Fruit fly (Drosophila melanogaster) whole organism, prepupa: ENCODE measurements around the gene eIF4H2.

Source experiments
- CG10631 ChIP-seq: fragments of 200-800 bp; sonication (Bioruptor generic); optimal IDR thresholded peaks from 2 replicates; lab custom pipeline; 2016; ENCODE audit warnings: missing biosample characterization, missing genetic modification characterization
- CG10669 ChIP-seq: fragments of 200-800 bp; sonication (Bioruptor generic); optimal IDR thresholded peaks from 3 replicates; lab custom pipeline; 2018; ENCODE audit warnings: missing biosample characterization, mild to moderate bottlenecking, missing genetic modification characterization, moderate library complexity
- CG11294 ChIP-seq: fragments of 200-800 bp; sonication (Bioruptor generic); IDR thresholded peaks from 2 replicates; pipeline ENCODE4 v1.3.6; 2022; ENCODE audit warnings: missing biosample characterization, missing genetic modification characterization
- CG11902 ChIP-seq: fragments of 200-800 bp; sonication (Bioruptor generic); optimal IDR thresholded peaks from 3 replicates; lab custom pipeline; 2016; ENCODE audit warnings: missing biosample characterization, missing genetic modification characterization
- CG15336 ChIP-seq: fragments of 200-800 bp; sonication (Bioruptor generic); IDR thresholded peaks from 2 replicates; pipeline ENCODE4 v1.3.6; 2022; ENCODE audit warnings: missing biosample characterization, missing genetic modification characterization
- CG1621 ChIP-seq: fragments of 200-800 bp; sonication (Bioruptor generic); optimal IDR thresholded peaks from 3 replicates; lab custom pipeline; 2018; ENCODE audit warnings: missing biosample characterization, mild to moderate bottlenecking, missing genetic modification characterization
- CG16779 ChIP-seq: fragments of 200-800 bp; sonication (Bioruptor generic); optimal IDR thresholded peaks from 3 replicates; lab custom pipeline; 2017; ENCODE audit warnings: missing biosample characterization, mild to moderate bottlenecking, missing genetic modification characterization
- CG3032 ChIP-seq: fragments of 200-800 bp; optimal IDR thresholded peaks from 2 replicates; lab custom pipeline; 2019; ENCODE audit warnings: missing biosample characterization, mild to moderate bottlenecking, missing genetic modification characterization, moderate library complexity
- CG31627 ChIP-seq: fragments of 200-800 bp; sonication (Bioruptor generic); optimal IDR thresholded peaks from 3 replicates; lab custom pipeline; 2016; ENCODE audit warnings: missing biosample characterization, missing genetic modification characterization
- CG32006 ChIP-seq: fragments of 200-800 bp; sonication (Bioruptor generic); optimal IDR thresholded peaks from 3 replicates; lab custom pipeline; 2017; ENCODE audit warnings: missing biosample characterization, mild to moderate bottlenecking, missing genetic modification characterization
- CG3919 ChIP-seq: fragments of 200-800 bp; sonication (Bioruptor generic); optimal IDR thresholded peaks from 3 replicates; lab custom pipeline; 2016; ENCODE audit warnings: missing biosample characterization, missing genetic modification characterization
- CG6163 ChIP-seq: fragments of 200-800 bp; sonication (Bioruptor generic); IDR thresholded peaks from 3 replicates; pipeline ENCODE4 v1.3.6; 2022; ENCODE audit warnings: missing biosample characterization, missing genetic modification characterization
- CG6276 ChIP-seq: fragments of 200-800 bp; sonication (Bioruptor generic); optimal IDR thresholded peaks from 2 replicates; lab custom pipeline; 2017; ENCODE audit warnings: missing biosample characterization, mild to moderate bottlenecking, missing genetic modification characterization
- CG6792 ChIP-seq: fragments of 200-800 bp; sonication (Bioruptor generic); optimal IDR thresholded peaks from 3 replicates; lab custom pipeline; 2016; ENCODE audit warnings: missing biosample characterization, missing genetic modification characterization
- CG6808 ChIP-seq: fragments of 200-800 bp; sonication (Bioruptor generic); optimal IDR thresholded peaks from 3 replicates; lab custom pipeline; 2017; ENCODE audit warnings: missing biosample characterization, missing genetic modification characterization, mild to moderate bottlenecking, moderate library complexity, missing genetic modification reagents
- CG6854 ChIP-seq: fragments of 200-800 bp; sonication (Bioruptor generic); optimal IDR thresholded peaks from 2 replicates; lab custom pipeline; 2017; ENCODE audit warnings: missing biosample characterization, mild to moderate bottlenecking, missing genetic modification characterization
- CG7368 ChIP-seq: fragments of 200-800 bp; sonication (Bioruptor generic); optimal IDR thresholded peaks from 3 replicates; lab custom pipeline; 2016; ENCODE audit warnings: missing biosample characterization, missing genetic modification characterization
- CG8119 ChIP-seq: fragments of 200-800 bp; sonication (Bioruptor generic); IDR thresholded peaks from 3 replicates; pipeline ENCODE4 v1.3.6; 2022; ENCODE audit warnings: missing biosample characterization, missing genetic modification characterization
- CG8632 ChIP-seq: fragments of 200-800 bp; sonication (Bioruptor generic); optimal IDR thresholded peaks from 3 replicates; lab custom pipeline; 2016; ENCODE audit warnings: missing biosample characterization, missing genetic modification characterization
- CG9139 ChIP-seq: fragments of 200-800 bp; sonication (Bioruptor generic); optimal IDR thresholded peaks from 3 replicates; lab custom pipeline; 2017; ENCODE audit warnings: missing biosample characterization, mild to moderate bottlenecking, missing genetic modification characterization
- Eip78C ChIP-seq: fragments of 200-800 bp; sonication (Bioruptor generic); peaks from one replicate; lab custom pipeline; 2016; ENCODE audit warnings: missing biosample characterization, missing genetic modification characterization
- Ets21C ChIP-seq: fragments of 200-800 bp; sonication (Bioruptor generic); optimal IDR thresholded peaks from 3 replicates; lab custom pipeline; 2016; ENCODE audit warnings: missing biosample characterization, missing genetic modification characterization
- Ets96B ChIP-seq: fragments of 200-800 bp; optimal IDR thresholded peaks from 2 replicates; lab custom pipeline; 2019; ENCODE audit warnings: missing biosample characterization, mild to moderate bottlenecking, missing genetic modification characterization, moderate library complexity
- Gug ChIP-seq: fragments of 200-800 bp; sonication (Bioruptor generic); IDR thresholded peaks from 2 replicates; pipeline ENCODE4 v1.3.6; 2022; ENCODE audit warnings: missing biosample characterization, missing genetic modification characterization
- Hr38 ChIP-seq: sonication (Bioruptor generic); optimal IDR thresholded peaks from 2 replicates; lab custom pipeline; 2016; ENCODE audit warnings: missing biosample characterization, missing genetic modification characterization
- Hr39 ChIP-seq: fragments of 200-800 bp; sonication (Bioruptor generic); optimal IDR thresholded peaks from 2 replicates; lab custom pipeline; 2016; ENCODE audit warnings: missing biosample characterization, missing genetic modification characterization
- Hr4 ChIP-seq: fragments of 200-800 bp; sonication (Bioruptor generic); optimal IDR thresholded peaks from 3 replicates; lab custom pipeline; 2016; ENCODE audit warnings: missing biosample characterization, missing genetic modification characterization
- Lpt ChIP-seq: fragments of 200-800 bp; sonication (Bioruptor generic); optimal IDR thresholded peaks from 3 replicates; lab custom pipeline; 2016; ENCODE audit warnings: missing biosample characterization, missing genetic modification characterization
- Sox15 ChIP-seq: fragments of 200-800 bp; sonication (Bioruptor generic); optimal IDR thresholded peaks from 3 replicates; lab custom pipeline; 2016; ENCODE audit warnings: missing biosample characterization, missing genetic modification characterization
- acj6 ChIP-seq: fragments of 200-800 bp; sonication (Bioruptor generic); optimal IDR thresholded peaks from 3 replicates; lab custom pipeline; 2016; ENCODE audit warnings: missing biosample characterization, missing genetic modification characterization
- dsx ChIP-seq: fragments of 200-800 bp; optimal IDR thresholded peaks from 3 replicates; lab custom pipeline; 2019; ENCODE audit warnings: missing biosample characterization, mild to moderate bottlenecking, missing genetic modification characterization, moderate library complexity; ENCODE audit not compliant: poor library complexity, severe bottlenecking
- eg ChIP-seq: fragments of 200-800 bp; sonication (Bioruptor generic); IDR thresholded peaks from 3 replicates; pipeline ENCODE4 v1.3.6; 2022; ENCODE audit warnings: missing biosample characterization, missing genetic modification characterization
- esn ChIP-seq: fragments of 200-800 bp; sonication (Bioruptor generic); optimal IDR thresholded peaks from 2 replicates; lab custom pipeline; 2016; ENCODE audit warnings: missing biosample characterization, mild to moderate bottlenecking, missing genetic modification characterization, moderate library complexity
- fd59A ChIP-seq: fragments of 200-800 bp; sonication (Bioruptor generic); optimal IDR thresholded peaks from 2 replicates; lab custom pipeline; 2017; ENCODE audit warnings: missing biosample characterization, mild to moderate bottlenecking, missing genetic modification characterization, missing genetic modification reagents
- fkh ChIP-seq: fragments of 200-800 bp; sonication (Bioruptor generic); optimal IDR thresholded peaks from 3 replicates; lab custom pipeline; 2017; ENCODE audit warnings: missing biosample characterization, mild to moderate bottlenecking, missing genetic modification characterization, moderate library complexity
- lz ChIP-seq: fragments of 200-800 bp; sonication (Bioruptor generic); optimal IDR thresholded peaks from 3 replicates; lab custom pipeline; 2016; ENCODE audit warnings: missing biosample characterization, missing genetic modification characterization
- net ChIP-seq: fragments of 200-800 bp; sonication (Bioruptor generic); optimal IDR thresholded peaks from 3 replicates; lab custom pipeline; 2016; ENCODE audit warnings: missing biosample characterization, missing genetic modification characterization
- pdm3 ChIP-seq: fragments of 200-800 bp; sonication (Bioruptor generic); optimal IDR thresholded peaks from 3 replicates; lab custom pipeline; 2016; ENCODE audit warnings: missing biosample characterization, missing genetic modification characterization
- salr ChIP-seq, 2 experiments: fragments of 200-800 bp; sonication (Bioruptor generic); optimal IDR thresholded peaks; 3 replicates each; lab custom pipeline; 2016 to 2018; ENCODE audit warnings: missing biosample characterization in 2 of 2, missing genetic modification characterization in 2 of 2, mild to moderate bottlenecking in 1 of 2
- spab ChIP-seq: fragments of 200-800 bp; sonication (Bioruptor generic); optimal IDR thresholded peaks from 2 replicates; lab custom pipeline; 2017; ENCODE audit warnings: missing biosample characterization, mild to moderate bottlenecking, missing genetic modification characterization, missing genetic modification reagents
- svp ChIP-seq: fragments of 200-800 bp; sonication (Bioruptor generic); peaks from one replicate; lab custom pipeline; 2016; ENCODE audit warnings: missing biosample characterization, missing genetic modification characterization
- topi ChIP-seq: fragments of 200-800 bp; sonication (Bioruptor generic); optimal IDR thresholded peaks from 3 replicates; lab custom pipeline; 2016; ENCODE audit warnings: missing biosample characterization, missing genetic modification characterization
- vri ChIP-seq: fragments of 200-800 bp; sonication (Bioruptor generic); optimal IDR thresholded peaks from 3 replicates; lab custom pipeline; 2016; ENCODE audit warnings: missing biosample characterization, mild to moderate bottlenecking, missing genetic modification characterization

Gene eIF4H2

DNA sequence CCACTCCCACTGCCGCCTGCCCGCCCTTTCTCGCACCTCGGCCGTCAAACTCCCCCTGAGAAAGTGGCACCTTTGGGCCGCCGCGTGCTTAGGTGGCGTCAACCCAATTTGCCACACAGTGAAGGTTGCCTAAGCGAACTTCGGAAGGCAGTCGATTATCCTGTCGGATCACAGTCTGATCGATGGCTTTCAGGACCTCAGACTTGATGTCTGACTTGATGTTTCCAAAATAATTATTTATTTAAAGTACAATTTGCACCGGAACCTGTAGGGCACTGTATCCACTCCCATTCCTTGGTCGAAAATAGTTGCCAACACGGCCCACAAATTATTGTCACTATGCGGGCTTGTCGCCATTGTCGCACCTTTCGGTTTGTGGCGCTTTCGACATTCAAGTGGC, 11.5 kb upstream of the eIF4H2 start:
- TF ChIP-seq CG8119 (GFP tag; lab: Robert Waterston, UW): 0 out of 3 replicates have a peak, but pooled peaks have one; percentile 22
- TF ChIP-seq Hr38 (GFP tag; lab: Kevin White, UChicago): no peak
- TF ChIP-seq CG11294 (GFP tag; lab: Robert Waterston, UW): peak; percentile 14; the same call in 1 of the 2 replicates
- peak; percentile 58 for TF ChIP-seq Hr4 (GFP tag; lab: Kevin White, UChicago)
- peak; percentile 60 for TF ChIP-seq CG15336
- no peak for TF ChIP-seq lz (GFP tag; lab: Kevin White, UChicago)
- peak in 1 of 2 experiments; percentile 8 for TF ChIP-seq salr (GFP tag; optimal IDR thresholded peaks at IDR 0.05; lab: Kevin White, UChicago)
- peak; percentile 57; the same call in 1 of the 3 replicates for TF ChIP-seq CG6163 (GFP tag; lab: Robert Waterston, UW)
- TF ChIP-seq eg (GFP tag; lab: Robert Waterston, UW): peak; percentile 74
- TF ChIP-seq CG32006 (GFP tag; lab: Kevin White, UChicago): peak; percentile 14

DNA sequence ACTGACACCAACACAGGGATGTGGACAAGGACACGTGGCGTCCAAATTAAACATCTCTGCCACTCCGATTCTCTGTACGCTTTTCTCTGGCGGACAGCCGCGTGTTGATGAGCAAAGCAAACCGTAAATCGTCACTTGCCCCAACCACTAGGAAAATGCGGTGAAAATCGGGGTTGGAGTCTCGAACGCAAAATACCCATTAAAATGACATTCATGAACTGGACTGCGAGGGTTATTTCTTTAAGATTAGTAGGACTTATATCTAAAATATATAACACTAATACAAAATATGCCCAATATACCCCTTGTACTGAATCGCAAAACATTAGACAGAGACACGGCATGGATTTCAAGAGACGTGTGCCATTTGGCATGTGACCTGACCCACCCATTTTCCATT, 7.4 kb upstream of the eIF4H2 start:
- TF ChIP-seq Lpt (GFP tag; lab: Kevin White, UChicago) (no peak), Eip78C (GFP tag; lab: Kevin White, UChicago) (peak; percentile 6)

DNA sequence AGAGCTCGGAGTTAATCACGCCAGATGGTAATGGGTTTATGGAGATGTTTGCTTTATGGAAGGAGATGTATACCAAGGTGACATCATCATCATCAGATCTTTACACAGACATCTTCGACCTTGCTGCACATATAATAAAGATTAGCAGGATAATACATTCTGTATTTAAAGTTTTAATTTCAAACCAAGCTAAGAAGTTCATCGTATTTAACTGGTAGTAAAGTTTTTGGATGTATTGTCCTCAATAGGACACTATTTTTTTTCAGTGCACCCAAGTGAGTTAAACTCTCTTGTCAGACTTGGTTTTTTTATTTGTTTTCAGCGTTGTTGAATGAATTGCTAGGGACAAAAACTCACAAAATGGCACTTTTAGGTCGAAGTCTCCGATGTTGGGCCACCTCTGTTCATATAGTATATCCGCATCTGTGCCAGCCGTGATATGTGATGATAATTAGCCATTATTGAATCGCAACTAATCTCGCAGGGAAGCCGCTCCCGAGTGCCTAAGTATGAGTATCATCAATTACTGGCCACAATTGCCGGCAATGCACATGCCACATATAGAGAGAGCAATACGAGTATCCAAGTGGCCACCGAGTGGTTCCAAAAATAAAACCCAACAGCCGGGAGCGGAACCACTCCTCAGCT, 4.5 kb upstream of the eIF4H2 start:
- no peak for TF ChIP-seq CG8119 (GFP tag; lab: Robert Waterston, UW)
- TF ChIP-seq CG11294 (GFP tag; lab: Robert Waterston, UW): no peak
- no peak for TF ChIP-seq CG11902
- no peak for TF ChIP-seq CG10631 (GFP tag; lab: Kevin White, UChicago)
- TF ChIP-seq CG1621 (tag; lab: Kevin White, UChicago): no peak
- no peak for TF ChIP-seq CG3919 (GFP tag; lab: Kevin White, UChicago)
- peak; percentile 59 for TF ChIP-seq Eip78C (GFP tag; lab: Kevin White, UChicago)
- TF ChIP-seq CG31627 (GFP tag; lab: Kevin White, UChicago): no peak
- TF ChIP-seq CG8632: no peak
- TF ChIP-seq CG7368 (GFP tag; lab: Kevin White, UChicago): no peak
- peak; percentile 33 for TF ChIP-seq Ets96B
- TF ChIP-seq net: no peak
- TF ChIP-seq CG6792 (GFP tag; lab: Kevin White, UChicago): no peak
- no peak for TF ChIP-seq fkh (GFP tag; lab: Kevin White, UChicago)
- TF ChIP-seq eg (GFP tag; lab: Robert Waterston, UW): no peak
- no peak for TF ChIP-seq CG6808 (GFP tag; lab: Kevin White, UChicago)
- peak; percentile 33 for TF ChIP-seq CG3032
- no peak for TF ChIP-seq CG15336
- no peak for TF ChIP-seq topi (GFP tag; lab: Kevin White, UChicago)

DNA sequence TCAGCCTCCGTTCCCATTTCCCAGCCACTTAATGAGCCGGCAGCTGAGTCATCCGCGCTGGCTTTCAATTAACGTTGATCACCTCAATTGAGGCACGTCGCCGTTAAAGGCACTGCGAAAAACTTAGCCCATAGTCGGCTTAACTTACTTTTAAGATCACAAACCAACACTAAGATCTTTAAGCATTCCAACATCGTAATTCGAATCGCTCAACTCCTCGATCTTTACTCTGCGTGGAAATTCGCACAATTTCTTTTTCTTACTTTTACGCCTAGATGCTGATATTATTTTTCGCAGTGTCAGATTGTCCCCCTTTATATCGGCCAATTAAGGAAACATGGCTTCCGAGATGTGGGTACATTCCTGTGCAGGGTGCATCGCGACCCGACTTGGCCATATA, 3.5 kb upstream of the eIF4H2 start:
- no peak for TF ChIP-seq Gug (GFP tag; lab: Robert Waterston, UW)
- peak; percentile 25 for TF ChIP-seq CG10669 (GFP tag; lab: Kevin White, UChicago)
- TF ChIP-seq Lpt (GFP tag; lab: Kevin White, UChicago): no peak
- TF ChIP-seq vri (GFP tag; lab: Kevin White, UChicago): no peak
- no peak for TF ChIP-seq CG1621 (tag; lab: Kevin White, UChicago)
- TF ChIP-seq esn (GFP tag; lab: Kevin White, UChicago): no peak
- TF ChIP-seq Hr39 (GFP tag; lab: Kevin White, UChicago): no peak
- peak; percentile 14 for TF ChIP-seq pdm3 (GFP tag; lab: Kevin White, UChicago)
- no peak for TF ChIP-seq Sox15 (GFP tag; lab: Kevin White, UChicago)
- TF ChIP-seq CG6276 (GFP tag; lab: Kevin White, UChicago): no peak
- TF ChIP-seq CG16779: no peak
- TF ChIP-seq CG6163 (GFP tag; lab: Robert Waterston, UW): peak; percentile 63; the same call in 2 of the 3 replicates
- peak; percentile 79 for TF ChIP-seq Eip78C (GFP tag; lab: Kevin White, UChicago)
- TF ChIP-seq Hr4 (GFP tag; lab: Kevin White, UChicago): no peak
- 0 out of 3 replicates have a peak, but pooled peaks have one; percentile 20 for TF ChIP-seq CG8119 (GFP tag; lab: Robert Waterston, UW)
- TF ChIP-seq CG15336: no peak
- TF ChIP-seq CG9139 (GFP tag; lab: Kevin White, UChicago): no peak
- peak; percentile 13 for TF ChIP-seq spab (GFP tag; lab: Kevin White, UChicago)
- no peak for TF ChIP-seq Ets21C (GFP tag; lab: Kevin White, UChicago)
- TF ChIP-seq acj6 (GFP tag; lab: Kevin White, UChicago): no peak
- TF ChIP-seq svp (GFP tag; lab: Kevin White, UChicago): peak; percentile 33
- no peak for TF ChIP-seq fd59A
- peak; percentile 38 for TF ChIP-seq Ets96B
- TF ChIP-seq CG11294 (GFP tag; lab: Robert Waterston, UW): no peak
- TF ChIP-seq dsx (GFP tag; lab: Kevin White, UChicago): peak; percentile 7
- TF ChIP-seq CG6854: no peak
- TF ChIP-seq CG8632: no peak
- no peak for TF ChIP-seq net
- no peak for TF ChIP-seq CG31627 (GFP tag; lab: Kevin White, UChicago)
